Fruit fly (Drosophila melanogaster) whole organism, embryonic: ENCODE measurements around the gene CG46458.

Experiments used
- CG10209 ChIP-seq: fragments of 200-800 bp; sonication (Bioruptor generic); optimal IDR thresholded peaks from 3 replicates; lab custom pipeline; 2017; ENCODE audit warnings: missing biosample characterization, mild to moderate bottlenecking, missing genetic modification characterization, missing genetic modification reagents
- CG5245 ChIP-seq: fragments of 200-800 bp; sonication (Bioruptor generic); optimal IDR thresholded peaks from 3 replicates; lab custom pipeline; 2016; ENCODE audit warnings: missing biosample characterization, missing genetic modification characterization
- CG9817 ChIP-seq: fragments of 200-800 bp; sonication (Bioruptor generic); optimal IDR thresholded peaks from 2 replicates; lab custom pipeline; 2018; ENCODE audit warnings: missing biosample characterization, mild to moderate bottlenecking, missing genetic modification characterization, moderate library complexity
- HmgD ChIP-seq: fragments of 200-800 bp; sonication (Bioruptor generic); optimal IDR thresholded peaks from 3 replicates; lab custom pipeline; 2016; ENCODE audit warnings: missing biosample characterization, missing genetic modification characterization
- grau ChIP-seq: fragments of 200-800 bp; optimal IDR thresholded peaks from 3 replicates; lab custom pipeline; 2019; ENCODE audit warnings: missing biosample characterization, mild to moderate bottlenecking, missing genetic modification characterization, moderate library complexity
- h ChIP-seq: fragments of >200 bp; optimal IDR thresholded peaks from 2 replicates; lab custom pipeline; 2017
- lmd ChIP-seq: fragments of 200-800 bp; sonication (Bioruptor generic); IDR thresholded peaks from 2 replicates; pipeline ENCODE4 v1.3.6; 2022; ENCODE audit warnings: missing biosample characterization, missing genetic modification characterization
- phol ChIP-seq: fragments of 200-800 bp; sonication (Bioruptor generic); optimal IDR thresholded peaks from 3 replicates; lab custom pipeline; 2018; ENCODE audit warnings: missing biosample characterization, mild to moderate bottlenecking, missing genetic modification characterization, moderate library complexity
- tgo ChIP-seq: fragments of 200-800 bp; sonication (Bioruptor generic); IDR thresholded peaks from 3 replicates; pipeline ENCODE4 v1.3.6; 2022; ENCODE audit warnings: missing biosample characterization, missing genetic modification characterization
- zen2 ChIP-seq: fragments of 200-800 bp; sonication (Bioruptor generic); IDR thresholded peaks from 3 replicates; pipeline ENCODE4 v1.3.6; 2022; ENCODE audit warnings: missing biosample characterization, missing genetic modification characterization; ENCODE audit not compliant: partially characterized antibody

DNA sequence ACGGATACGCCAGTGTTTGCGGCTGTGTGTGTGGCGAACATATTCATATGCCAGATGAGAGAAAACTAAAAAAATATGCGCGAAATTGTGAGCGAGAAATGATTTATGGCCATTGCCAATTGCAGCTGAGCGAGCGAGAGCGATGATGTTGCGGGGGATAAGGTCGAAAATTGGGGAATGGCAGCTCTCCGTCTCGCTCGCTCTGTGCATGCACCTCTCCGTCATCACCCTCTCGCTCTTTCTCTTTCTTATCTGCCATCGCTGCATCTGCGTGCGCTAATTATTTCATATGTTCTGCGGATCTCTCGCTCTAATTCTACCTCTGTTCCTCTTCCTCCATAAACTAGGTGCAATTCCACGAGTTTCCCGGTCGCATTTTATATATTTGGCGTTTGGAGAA, 27.7 kb downstream of the CG46458 start:
- TF ChIP-seq h (lab: Kevin White, UChicago) (no peak), tgo (GFP tag; lab: Robert Waterston, UW) (no peak), CG10209 (no peak), lmd (GFP tag; lab: Robert Waterston, UW) (no peak), CG5245 (no peak), HmgD (GFP tag; lab: Kevin White, UChicago) (no peak), CG9817 (tag; lab: Kevin White, UChicago) (no peak), zen2 (GFP tag; lab: Robert Waterston, UW) (no peak), phol (tag; lab: Kevin White, UChicago) (no peak), grau (tag; lab: Kevin White, UChicago) (no peak)
